Worm (Caenorhabditis elegans) whole organism, L3 larva: ENCODE data around the gene R09H10.3.

Experiments used
- ceh-28 ChIP-seq: fragments of 150-350 bp; optimal IDR thresholded peaks from 2 replicates; lab custom pipeline; 2014; ENCODE audit warnings: missing biosample characterization, missing genetic modification reagents, missing genetic modification characterization
- nhr-76 ChIP-seq: fragments of 150-350 bp; sonication (generic microtip); optimal IDR thresholded peaks from 5 replicates; lab custom pipeline; 2014; ENCODE audit warnings: missing biosample characterization, missing genetic modification characterization
- pha-4 ChIP-seq: fragments of 150-350 bp; optimal IDR thresholded peaks from 2 replicates; lab custom pipeline; 2014; ENCODE audit warnings: missing biosample characterization, missing genetic modification reagents, missing genetic modification characterization

- no peak for TF ChIP-seq nhr-76 (tag; lab: Kevin White, UChicago)
- no peak for TF ChIP-seq ceh-28 (tag; lab: Kevin White, UChicago)
- no peak for TF ChIP-seq pha-4 (tag; lab: Kevin White, UChicago)
Measured at ce11 chrIV:10564613-10565012, 42.2 kb upstream of the R09H10.3 start.
